Fruit fly (Drosophila melanogaster) whole organism, embryonic: ENCODE data around the gene ND-SGDH.

Experiments
- B-H1 ChIP-seq: fragments of 200-800 bp; sonication (Bioruptor generic); IDR thresholded peaks from 3 replicates; pipeline ENCODE4 v1.3.6; 2022; ENCODE audit warnings: missing biosample characterization, missing genetic modification characterization
- CG10462 ChIP-seq: fragments of 200-800 bp; sonication (Bioruptor generic); optimal IDR thresholded peaks from 2 replicates; lab custom pipeline; 2016; ENCODE audit warnings: missing biosample characterization, missing genetic modification characterization
- CG12071 ChIP-seq: fragments of 200-800 bp; sonication (Bioruptor generic); optimal IDR thresholded peaks from 3 replicates; lab custom pipeline; 2018; ENCODE audit warnings: missing biosample characterization, mild to moderate bottlenecking, missing genetic modification characterization
- CG1233 ChIP-seq: fragments of 200-800 bp; sonication (Bioruptor generic); optimal IDR thresholded peaks from 4 replicates; lab custom pipeline; 2018; ENCODE audit warnings: missing biosample characterization, mild to moderate bottlenecking, missing genetic modification characterization
- CG12942 ChIP-seq: fragments of 200-800 bp; sonication (Bioruptor generic); optimal IDR thresholded peaks from 3 replicates; lab custom pipeline; 2016; ENCODE audit warnings: missing biosample characterization, missing genetic modification characterization
- CG15269 ChIP-seq: fragments of 200-800 bp; sonication (Bioruptor generic); optimal IDR thresholded peaks from 2 replicates; lab custom pipeline; 2018; ENCODE audit warnings: missing biosample characterization, mild to moderate bottlenecking, missing genetic modification characterization, moderate library complexity
- CG15514 ChIP-seq: fragments of 200-800 bp; sonication (Bioruptor generic); optimal IDR thresholded peaks from 3 replicates; lab custom pipeline; 2017; ENCODE audit warnings: missing biosample characterization, missing genetic modification characterization, mild to moderate bottlenecking, moderate library complexity, missing genetic modification reagents
- CG17186 ChIP-seq: fragments of 200-800 bp; sonication (Bioruptor generic); optimal IDR thresholded peaks from 3 replicates; lab custom pipeline; 2017; ENCODE audit warnings: missing biosample characterization, missing genetic modification reagents, missing genetic modification characterization
- CG17612 ChIP-seq: fragments of 200-800 bp; sonication (Bioruptor generic); IDR thresholded peaks from 2 replicates; pipeline ENCODE4 v1.3.6; 2022; ENCODE audit warnings: missing biosample characterization, missing genetic modification characterization
- CG2202 ChIP-seq: fragments of 200-800 bp; sonication (Bioruptor generic); optimal IDR thresholded peaks from 2 replicates; lab custom pipeline; 2018; ENCODE audit warnings: missing biosample characterization, mild to moderate bottlenecking, missing genetic modification characterization
- CG31224 ChIP-seq: fragments of 200-800 bp; sonication (Bioruptor generic); IDR thresholded peaks from 2 replicates; pipeline ENCODE4 v1.3.6; 2022; ENCODE audit warnings: missing biosample characterization, missing genetic modification characterization
- CG32532 ChIP-seq: fragments of 200-800 bp; sonication (Bioruptor generic); IDR thresholded peaks from 2 replicates; pipeline ENCODE4 v1.3.6; 2022; ENCODE audit warnings: missing biosample characterization, missing genetic modification characterization
- CG32767 ChIP-seq: fragments of 200-800 bp; sonication (Bioruptor generic); IDR thresholded peaks from 2 replicates; pipeline ENCODE4 v1.3.6; 2022; ENCODE audit warnings: missing biosample characterization, missing genetic modification characterization
- CG3847 ChIP-seq: fragments of 200-800 bp; sonication (Bioruptor generic); IDR thresholded peaks from 2 replicates; pipeline ENCODE4 v1.3.6; 2022; ENCODE audit warnings: missing biosample characterization, missing genetic modification characterization
- CG3995 ChIP-seq: fragments of 200-800 bp; sonication (Bioruptor generic); optimal IDR thresholded peaks from 3 replicates; lab custom pipeline; 2016; ENCODE audit warnings: missing biosample characterization, missing genetic modification characterization
- CG4282 ChIP-seq: fragments of 200-800 bp; sonication (Bioruptor generic); optimal IDR thresholded peaks from 2 replicates; lab custom pipeline; 2016; ENCODE audit warnings: missing biosample characterization, missing genetic modification characterization
- CG4360 ChIP-seq: fragments of 200-800 bp; sonication (Bioruptor generic); IDR thresholded peaks from 2 replicates; pipeline ENCODE4 v1.3.6; 2022; ENCODE audit warnings: missing biosample characterization, missing genetic modification characterization
- CG4404 ChIP-seq: fragments of 200-800 bp; sonication (Bioruptor generic); IDR thresholded peaks from 2 replicates; pipeline ENCODE4 v1.3.6; 2022; ENCODE audit warnings: missing biosample characterization, missing genetic modification characterization
- CG5953 ChIP-seq: fragments of 200-800 bp; sonication (Bioruptor generic); IDR thresholded peaks from 2 replicates; pipeline ENCODE4 v1.3.6; 2022; ENCODE audit warnings: missing biosample characterization, missing genetic modification characterization
- CG6791 ChIP-seq: fragments of 200-800 bp; sonication (Bioruptor generic); IDR thresholded peaks from 3 replicates; pipeline ENCODE4 v1.3.6; 2022; ENCODE audit warnings: missing biosample characterization, missing genetic modification characterization; ENCODE audit not compliant: partially characterized antibody
- CG7357 ChIP-seq: fragments of 200-800 bp; sonication (Bioruptor generic); IDR thresholded peaks from 3 replicates; pipeline ENCODE4 v1.3.6; 2022; ENCODE audit warnings: missing biosample characterization, missing genetic modification characterization
- CG7839 ChIP-seq: fragments of 200-800 bp; sonication (Bioruptor generic); optimal IDR thresholded peaks from 3 replicates; lab custom pipeline; 2018; ENCODE audit warnings: missing biosample characterization, mild to moderate bottlenecking, missing genetic modification characterization, moderate library complexity
- CG8765 ChIP-seq: fragments of 200-800 bp; sonication (Bioruptor generic); IDR thresholded peaks from 2 replicates; pipeline ENCODE4 v1.3.6; 2022; ENCODE audit warnings: missing biosample characterization, missing genetic modification characterization
- CG9609 ChIP-seq: fragments of 200-800 bp; sonication (Bioruptor generic); optimal IDR thresholded peaks from 3 replicates; lab custom pipeline; 2016; ENCODE audit warnings: missing biosample characterization, missing genetic modification characterization
- CrebB ChIP-seq: fragments of 200-800 bp; sonication (Bioruptor generic); optimal IDR thresholded peaks from 3 replicates; lab custom pipeline; 2018; ENCODE audit warnings: missing biosample characterization, mild to moderate bottlenecking, missing genetic modification characterization
- D ChIP-seq, 2 experiments: fragments of 200-800 bp in 1 of 2; fragments of >200 bp in 1 of 2; sonication (Bioruptor generic) in 1 of 2; optimal IDR thresholded peaks; 2 replicates in 1 of 2; 3 replicates in 1 of 2; lab custom pipeline; 2017; ENCODE audit warnings: mild to moderate bottlenecking in 1 of 2, missing biosample characterization in 1 of 2, missing genetic modification characterization in 1 of 2, missing genetic modification reagents in 1 of 2
- Dfd ChIP-seq, 2 experiments: fragments of >200 bp; optimal IDR thresholded peaks; 2 replicates each; lab custom pipeline; 2017; ENCODE audit warnings: missing biosample characterization in 2 of 2, missing genetic modification characterization in 2 of 2
- Dip2 ChIP-seq: fragments of 200-800 bp; sonication (Bioruptor generic); IDR thresholded peaks from 2 replicates; pipeline ENCODE4 v1.3.6; 2022; ENCODE audit warnings: missing biosample characterization, missing genetic modification characterization
- Drgx ChIP-seq: fragments of 200-800 bp; sonication (Bioruptor generic); IDR thresholded peaks from 2 replicates; pipeline ENCODE4 v1.3.6; 2022; ENCODE audit warnings: missing biosample characterization, missing genetic modification characterization
- Neu2 ChIP-seq: fragments of 200-800 bp; sonication (Bioruptor generic); optimal IDR thresholded peaks from 3 replicates; lab custom pipeline; 2016; ENCODE audit warnings: missing biosample characterization, missing genetic modification characterization, borderline replicate concordance
- Oaz ChIP-seq: fragments of 200-800 bp; sonication (Bioruptor generic); IDR thresholded peaks from 2 replicates; pipeline ENCODE4 v1.3.6; 2022; ENCODE audit warnings: missing biosample characterization, missing genetic modification characterization
- Optix ChIP-seq: fragments of 200-800 bp; sonication (Bioruptor generic); IDR thresholded peaks from 3 replicates; pipeline ENCODE4 v1.3.6; 2022; ENCODE audit warnings: missing biosample characterization, missing genetic modification characterization
- PHDP ChIP-seq: fragments of 200-800 bp; sonication (Bioruptor generic); optimal IDR thresholded peaks from 3 replicates; lab custom pipeline; 2018; ENCODE audit warnings: missing biosample characterization, mild to moderate bottlenecking, missing genetic modification characterization, moderate library complexity
- Sox102F ChIP-seq: fragments of 200-800 bp; sonication (Bioruptor generic); optimal IDR thresholded peaks from 2 replicates; lab custom pipeline; 2018; ENCODE audit warnings: missing biosample characterization, mild to moderate bottlenecking, missing genetic modification characterization, moderate library complexity
- Sry-δ ChIP-seq: fragments of 200-800 bp; sonication (Bioruptor generic); optimal IDR thresholded peaks from 2 replicates; lab custom pipeline; 2016; ENCODE audit warnings: missing biosample characterization, missing genetic modification characterization
- Stat92E ChIP-seq, 3 experiments: fragments of >200 bp in 2 of 3; fragments of 200-800 bp in 1 of 3; sonication (Bioruptor generic) in 1 of 3; optimal IDR thresholded peaks; 2 replicates each; lab custom pipeline; 2017 to 2019; ENCODE audit warnings: missing biosample characterization in 3 of 3, missing genetic modification characterization in 3 of 3, mild to moderate bottlenecking in 1 of 3, moderate library complexity in 1 of 3
- ab ChIP-seq: fragments of 200-800 bp; sonication (Bioruptor generic); optimal IDR thresholded peaks from 2 replicates; lab custom pipeline; 2016; ENCODE audit warnings: missing biosample characterization, missing genetic modification characterization
- bigmax ChIP-seq: fragments of 200-800 bp; sonication (Bioruptor generic); optimal IDR thresholded peaks from 2 replicates; lab custom pipeline; 2018; ENCODE audit warnings: missing biosample characterization, mild to moderate bottlenecking, missing genetic modification characterization
- cas ChIP-seq: fragments of 200-800 bp; sonication (Bioruptor generic); IDR thresholded peaks from 2 replicates; pipeline ENCODE4 v1.3.6; 2022; ENCODE audit warnings: missing biosample characterization, missing genetic modification characterization
- ci ChIP-seq: fragments of 200-800 bp; sonication (Bioruptor generic); IDR thresholded peaks from 3 replicates; pipeline ENCODE4 v1.3.6; 2022; ENCODE audit warnings: missing biosample characterization, missing genetic modification characterization
- corto ChIP-seq: fragments of 200-800 bp; sonication (Bioruptor generic); optimal IDR thresholded peaks from 2 replicates; lab custom pipeline; 2016; ENCODE audit warnings: missing biosample characterization, mild to moderate bottlenecking, missing genetic modification characterization, moderate library complexity
- da ChIP-seq: fragments of 200-800 bp; sonication (Bioruptor generic); optimal IDR thresholded peaks from 2 replicates; lab custom pipeline; 2016; ENCODE audit warnings: missing biosample characterization, missing genetic modification characterization
- esg ChIP-seq: fragments of 200-800 bp; sonication (Bioruptor generic); conservative IDR thresholded peaks from 2 replicates; pipeline ENCODE4 v1.3.6; 2022; ENCODE audit warnings: missing biosample characterization, missing genetic modification characterization
- her ChIP-seq: fragments of 200-800 bp; sonication (Bioruptor generic); optimal IDR thresholded peaks from 2 replicates; lab custom pipeline; 2016; ENCODE audit warnings: missing biosample characterization, missing genetic modification characterization
- jigr1 ChIP-seq: fragments of 200-800 bp; sonication (Bioruptor generic); IDR thresholded peaks from 3 replicates; pipeline ENCODE4 v1.3.6; 2022; ENCODE audit warnings: missing biosample characterization, missing genetic modification characterization
- nerfin-1 ChIP-seq: fragments of 200-800 bp; sonication (Bioruptor generic); optimal IDR thresholded peaks from 3 replicates; lab custom pipeline; 2019; ENCODE audit warnings: missing biosample characterization, mild to moderate bottlenecking, missing genetic modification characterization, moderate library complexity
- ranshi ChIP-seq: fragments of 200-800 bp; sonication (Bioruptor generic); IDR thresholded peaks from 2 replicates; pipeline ENCODE4 v1.3.6; 2022; ENCODE audit warnings: missing biosample characterization, missing genetic modification characterization
- tap ChIP-seq: fragments of 200-800 bp; optimal IDR thresholded peaks from 3 replicates; lab custom pipeline; 2019; ENCODE audit warnings: missing biosample characterization, mild to moderate bottlenecking, missing genetic modification characterization, moderate library complexity
- tgo ChIP-seq: fragments of 200-800 bp; sonication (Bioruptor generic); IDR thresholded peaks from 3 replicates; pipeline ENCODE4 v1.3.6; 2022; ENCODE audit warnings: missing biosample characterization, missing genetic modification characterization

Gene ND-SGDH

dm6 chr3L:12145709-12146694 lies 7.6 kb upstream of the ND-SGDH start, which contains the start of the genes eIF3l and Nrx-IV (continued):
- TF ChIP-seq tgo = no peak
- TF ChIP-seq CG1233 = no peak
- TF ChIP-seq CG15269 (tag; lab: Kevin White, UChicago) = no peak
- no peak for TF ChIP-seq CG4282 (GFP tag; lab: Kevin White, UChicago)
- no peak for TF ChIP-seq PHDP (tag; lab: Kevin White, UChicago)
- TF ChIP-seq CG4360 (GFP tag; lab: Robert Waterston, UW) = 0 out of 2 replicates have a peak, but pooled peaks have one; percentile 6
- TF ChIP-seq Dip2 (GFP tag; lab: Robert Waterston, UW) = no peak
- no peak for TF ChIP-seq CrebB (tag; lab: Kevin White, UChicago)
- no peak for TF ChIP-seq tap (tag; lab: Kevin White, UChicago)
- TF ChIP-seq CG17612 = no peak
- no peak for TF ChIP-seq esg (GFP tag; lab: Robert Waterston, UW)
- TF ChIP-seq D (optimal IDR thresholded peaks at IDR 0.05; lab: Kevin White, UChicago) = no peak
- no peak for TF ChIP-seq D (GFP tag; optimal IDR thresholded peaks at IDR 0.05; lab: Kevin White, UChicago)
- TF ChIP-seq ab (GFP tag; lab: Kevin White, UChicago) = no peak
- no peak for TF ChIP-seq jigr1
- TF ChIP-seq ci (GFP tag; lab: Robert Waterston, UW) = peak; percentile 28; the same call in 1 of the 3 replicates
- peak; percentile 69 for TF ChIP-seq CG3995 (GFP tag; lab: Kevin White, UChicago)
- no peak for TF ChIP-seq B-H1 (GFP tag; lab: Robert Waterston, UW)
- no peak for TF ChIP-seq CG7357
- TF ChIP-seq nerfin-1 (tag; lab: Kevin White, UChicago) = no peak
- TF ChIP-seq CG3847 (GFP tag; lab: Robert Waterston, UW) = no peak
- TF ChIP-seq CG31224 (GFP tag; lab: Robert Waterston, UW) = no peak
- no peak for TF ChIP-seq CG4404 (GFP tag; lab: Robert Waterston, UW)
- TF ChIP-seq Drgx = no peak
- TF ChIP-seq CG32767 (GFP tag; lab: Robert Waterston, UW) = no peak
- no peak for TF ChIP-seq CG5953 (GFP tag; lab: Robert Waterston, UW)
- no peak for TF ChIP-seq her (GFP tag; lab: Kevin White, UChicago)
- no peak for TF ChIP-seq Oaz (GFP tag; lab: Robert Waterston, UW)
- TF ChIP-seq CG6791 = peak; percentile 56
- no peak for TF ChIP-seq CG12071 (GFP tag; lab: Kevin White, UChicago)
- TF ChIP-seq CG7839 = no peak
- TF ChIP-seq Sox102F (GFP tag; lab: Kevin White, UChicago) = no peak
- no peak for TF ChIP-seq Dfd (GFP tag; optimal IDR thresholded peaks at IDR 0.05; lab: Kevin White, UChicago)
- no peak for TF ChIP-seq corto
- TF ChIP-seq bigmax (GFP tag; lab: Kevin White, UChicago) = peak; percentile 88
- TF ChIP-seq CG32532 (GFP tag; lab: Robert Waterston, UW) = no peak
- TF ChIP-seq CG9609 (GFP tag; lab: Kevin White, UChicago) = no peak
- no peak for TF ChIP-seq Optix (GFP tag; lab: Robert Waterston, UW)
- TF ChIP-seq ranshi (GFP tag; lab: Robert Waterston, UW) = no peak
- TF ChIP-seq cas = no peak
- TF ChIP-seq Sry-δ (GFP tag; lab: Kevin White, UChicago) = peak; percentile 74
- TF ChIP-seq Neu2 (GFP tag; lab: Kevin White, UChicago) = no peak
- no peak for TF ChIP-seq da (GFP tag; lab: Kevin White, UChicago)
- no peak for TF ChIP-seq CG12942 (GFP tag; lab: Kevin White, UChicago)
- TF ChIP-seq CG8765 = no peak
- TF ChIP-seq CG17186 (GFP tag; lab: Kevin White, UChicago) = no peak
- TF ChIP-seq CG10462 (GFP tag; lab: Kevin White, UChicago) = no peak
- no peak for TF ChIP-seq Stat92E (GFP tag; optimal IDR thresholded peaks at IDR 0.05; lab: Kevin White, UChicago)
- no peak for TF ChIP-seq CG15514 (GFP tag; lab: Kevin White, UChicago)
- no peak for TF ChIP-seq CG2202 (tag; lab: Kevin White, UChicago)
